Worm (Caenorhabditis elegans) whole organism, L3 larva: Measurements from ENCODE around the gene nhr-52.
"Not testable (repeated sequence)": the region's sequence is repeated elsewhere in the genome, so short reads cannot be mapped to it uniquely, and the experiment has no call there.

Experiments
- R02D3.7 ChIP-seq: fragments of 150-350 bp; optimal IDR thresholded peaks from 2 replicates; lab custom pipeline; 2014; ENCODE audit warnings: missing biosample characterization, missing genetic modification characterization
- ZK546.5 ChIP-seq: sonication (generic microtip); optimal IDR thresholded peaks from 2 replicates; lab custom pipeline; 2017; ENCODE audit warnings: missing biosample characterization, missing genetic modification characterization
- aly-2 ChIP-seq: fragments of 150-350 bp; optimal IDR thresholded peaks from 2 replicates; lab custom pipeline; 2014; ENCODE audit warnings: missing biosample characterization, missing genetic modification characterization
- ceh-16 ChIP-seq: sonication (generic microtip); optimal IDR thresholded peaks from 2 replicates; lab custom pipeline; 2017; ENCODE audit warnings: missing biosample characterization, missing genetic modification characterization
- ceh-28 ChIP-seq: fragments of 150-350 bp; optimal IDR thresholded peaks from 2 replicates; lab custom pipeline; 2014; ENCODE audit warnings: missing biosample characterization, missing genetic modification reagents, missing genetic modification characterization
- ceh-9 ChIP-seq: sonication (generic microtip); optimal IDR thresholded peaks from 2 replicates; lab custom pipeline; 2018; ENCODE audit warnings: missing biosample characterization, missing genetic modification characterization
- egl-27 ChIP-seq: sonication (generic microtip); optimal IDR thresholded peaks from 4 replicates; lab custom pipeline; 2017; ENCODE audit warnings: missing biosample characterization, missing genetic modification reagents, missing genetic modification characterization
- egl-5 ChIP-seq: fragments of 150-350 bp; optimal IDR thresholded peaks from 2 replicates; lab custom pipeline; 2017; ENCODE audit warnings: missing biosample characterization, missing genetic modification reagents, missing genetic modification characterization, inconsistent platforms
- elt-1 ChIP-seq: fragments of 150-350 bp; optimal IDR thresholded peaks from 2 replicates; lab custom pipeline; 2014; ENCODE audit warnings: missing biosample characterization, missing genetic modification characterization
- elt-2 ChIP-seq: sonication (generic microtip); optimal IDR thresholded peaks from 2 replicates; lab custom pipeline; 2016; ENCODE audit warnings: missing genetic modification reagents, mild to moderate bottlenecking, missing genetic modification characterization, missing compliant biosample characterization
- eor-1 ChIP-seq, 2 experiments: fragments of 150-350 bp; optimal IDR thresholded peaks; 2 replicates each; lab custom pipeline; 2014 to 2018; ENCODE audit warnings: missing biosample characterization in 2 of 2, missing genetic modification characterization in 2 of 2
- fkh-10 ChIP-seq: sonication (generic microtip); optimal IDR thresholded peaks from 2 replicates; lab custom pipeline; 2017; ENCODE audit warnings: missing biosample characterization, missing genetic modification reagents, missing genetic modification characterization
- fkh-2 ChIP-seq: fragments of 150-350 bp; optimal IDR thresholded peaks from 2 replicates; lab custom pipeline; 2014; ENCODE audit warnings: missing biosample characterization, missing genetic modification reagents, missing genetic modification characterization
- fos-1 ChIP-seq: fragments of 150-350 bp; optimal IDR thresholded peaks from 2 replicates; lab custom pipeline; 2014; ENCODE audit warnings: missing biosample characterization, missing genetic modification characterization
- jun-1 ChIP-seq: fragments of 150-350 bp; optimal IDR thresholded peaks from 2 replicates; lab custom pipeline; 2014; ENCODE audit warnings: missing biosample characterization, missing genetic modification reagents, missing genetic modification characterization
- lin-15B ChIP-seq: fragments of 150-350 bp; optimal IDR thresholded peaks from 2 replicates; lab custom pipeline; 2014; ENCODE audit warnings: missing biosample characterization, missing genetic modification characterization
- lin-39 ChIP-seq: fragments of 150-350 bp; optimal IDR thresholded peaks from 2 replicates; lab custom pipeline; 2018; ENCODE audit warnings: missing biosample characterization, missing genetic modification reagents, missing genetic modification characterization
- mml-1 ChIP-seq: fragments of 150-350 bp; sonication (generic microtip); optimal IDR thresholded peaks from 3 replicates; lab custom pipeline; 2014; ENCODE audit warnings: missing biosample characterization, missing genetic modification characterization
- nhr-11 ChIP-seq: fragments of 150-350 bp; optimal IDR thresholded peaks from 2 replicates; lab custom pipeline; 2014; ENCODE audit warnings: missing biosample characterization, missing genetic modification characterization
- nhr-23 ChIP-seq: fragments of 150-350 bp; optimal IDR thresholded peaks from 2 replicates; lab custom pipeline; 2014; ENCODE audit warnings: missing biosample characterization, missing genetic modification reagents, missing genetic modification characterization
- nhr-237 ChIP-seq: fragments of 150-350 bp; optimal IDR thresholded peaks from 2 replicates; lab custom pipeline; 2014; ENCODE audit warnings: missing biosample characterization, missing genetic modification characterization
- nhr-25 ChIP-seq: sonication (generic microtip); optimal IDR thresholded peaks from 2 replicates; lab custom pipeline; 2017; ENCODE audit warnings: missing biosample characterization, missing genetic modification characterization
- nhr-28 ChIP-seq: fragments of 150-350 bp; optimal IDR thresholded peaks from 2 replicates; lab custom pipeline; 2014; ENCODE audit warnings: missing biosample characterization, missing genetic modification characterization
- nhr-76 ChIP-seq: fragments of 150-350 bp; sonication (generic microtip); optimal IDR thresholded peaks from 5 replicates; lab custom pipeline; 2014; ENCODE audit warnings: missing biosample characterization, missing genetic modification characterization
- nhr-77 ChIP-seq: fragments of 150-350 bp; optimal IDR thresholded peaks from 2 replicates; lab custom pipeline; 2014; ENCODE audit warnings: missing biosample characterization, missing genetic modification characterization
- pqm-1 ChIP-seq: fragments of 150-350 bp; optimal IDR thresholded peaks from 2 replicates; lab custom pipeline; 2017; ENCODE audit warnings: missing biosample characterization, missing genetic modification characterization, inconsistent platforms
- sea-2 ChIP-seq: fragments of 150-350 bp; sonication (generic microtip); optimal IDR thresholded peaks from 4 replicates; lab custom pipeline; 2014; ENCODE audit warnings: missing biosample characterization, missing genetic modification reagents, missing genetic modification characterization
- skn-1 ChIP-seq: fragments of 150-350 bp; optimal IDR thresholded peaks from 2 replicates; lab custom pipeline; 2014; ENCODE audit warnings: missing biosample characterization, missing genetic modification characterization
- snpc-4 ChIP-seq: fragments of 150-350 bp; optimal IDR thresholded peaks from 2 replicates; lab custom pipeline; 2014; ENCODE audit warnings: missing biosample characterization, missing genetic modification characterization
- tbx-2 ChIP-seq: sonication (generic microtip); optimal IDR thresholded peaks from 2 replicates; lab custom pipeline; 2016; ENCODE audit warnings: mild to moderate bottlenecking, missing genetic modification characterization, missing compliant biosample characterization
- unc-39 ChIP-seq: sonication (generic microtip); optimal IDR thresholded peaks from 4 replicates; lab custom pipeline; 2017; ENCODE audit warnings: missing biosample characterization, missing genetic modification characterization
- unc-62 ChIP-seq: fragments of 150-350 bp; sonication (generic microtip); optimal IDR thresholded peaks from 4 replicates; lab custom pipeline; 2014; ENCODE audit warnings: missing biosample characterization, missing genetic modification reagents, missing genetic modification characterization
- zag-1 ChIP-seq: fragments of 150-350 bp; optimal IDR thresholded peaks from 2 replicates; lab custom pipeline; 2014; ENCODE audit warnings: missing biosample characterization, missing genetic modification characterization
- ztf-11 ChIP-seq: fragments of 150-350 bp; optimal IDR thresholded peaks from 2 replicates; lab custom pipeline; 2014; ENCODE audit warnings: missing biosample characterization, missing genetic modification characterization
- ztf-4 ChIP-seq: fragments of 150-350 bp; optimal IDR thresholded peaks from 2 replicates; lab custom pipeline; 2014; ENCODE audit warnings: missing biosample characterization, missing genetic modification characterization

nhr-52 gene

ce11 chrV:15670139-15670538 lies 7.2 kb upstream of the nhr-52 start, which contains the start of gene K06B4.15:
Gene K06B4.15, plus strand, starts transcription at chrV:15670439.
- TF ChIP-seq ztf-11 (tag; lab: Kevin White, UChicago); sea-2; elt-1 (tag; lab: Kevin White, UChicago): not testable (repeated sequence)
- TF ChIP-seq, all 47 proteins: peak for 0; not testable (repeated sequence) for 47

ce11 chrV:15673707-15674106 lies 3.6 kb upstream of the nhr-52 start, which contains the start of gene nhr-51:
Gene nhr-51, plus strand, starts transcription at chrV:15674007.
- TF ChIP-seq ceh-28: no peak
- TF ChIP-seq skn-1 (tag; lab: Kevin White, UChicago): no peak
- no peak for TF ChIP-seq unc-39
- TF ChIP-seq eor-1 (tag; optimal IDR thresholded peaks at IDR 0.05; lab: Kevin White, UChicago): no peak
- TF ChIP-seq egl-27 (tag; lab: Kevin White, UChicago): no peak
- TF ChIP-seq R02D3.7 (tag; lab: Kevin White, UChicago): no peak
- TF ChIP-seq ceh-9: no peak
- TF ChIP-seq nhr-76: no peak
- TF ChIP-seq ZK546.5 (tag; lab: Kevin White, UChicago): no peak
- no peak for TF ChIP-seq nhr-28
- TF ChIP-seq tbx-2 (tag; lab: Kevin White, UChicago): no peak
- TF ChIP-seq elt-2 (tag; lab: Kevin White, UChicago): no peak

DNA sequence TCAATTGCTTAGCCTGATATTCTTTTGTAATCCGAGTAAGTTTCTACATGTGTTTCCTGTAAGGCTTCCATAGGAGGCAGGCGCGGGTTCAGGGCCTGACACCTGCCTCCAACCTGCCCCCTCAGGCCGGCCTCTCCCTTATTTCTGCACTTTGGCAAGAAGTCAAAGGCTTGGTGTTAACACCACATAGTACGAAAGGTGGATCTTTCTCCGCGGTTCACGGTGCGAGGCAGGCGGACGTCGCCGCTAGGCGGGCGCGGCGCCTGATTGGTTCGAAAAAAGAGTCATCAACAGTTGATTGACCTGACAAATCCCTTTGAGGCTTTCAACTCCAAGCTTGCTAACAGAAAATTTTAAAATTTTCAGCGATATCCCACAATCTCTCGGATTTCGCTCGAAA lies 2.4 kb upstream of the nhr-52 start:
- TF ChIP-seq ztf-4 (tag; lab: Kevin White, UChicago) (no peak), nhr-25 (tag; lab: Kevin White, UChicago) (no peak), jun-1 (tag; lab: Kevin White, UChicago) (no peak), fkh-2 (no peak), nhr-23 (tag; lab: Kevin White, UChicago) (no peak), fkh-10 (GFP tag; lab: Kevin White, UChicago) (no peak), zag-1 (no peak), egl-5 (tag; lab: Kevin White, UChicago) (no peak), ztf-11 (tag; lab: Kevin White, UChicago) (no peak), pqm-1 (tag; lab: Kevin White, UChicago) (no peak), egl-27 (tag; lab: Kevin White, UChicago) (no peak), ceh-9 (no peak), unc-62 (GFP tag; lab: Kevin White, UChicago) (no peak), nhr-76 (no peak), ceh-28 (no peak), nhr-237 (tag; lab: Kevin White, UChicago) (no peak), skn-1 (tag; lab: Kevin White, UChicago) (no peak), nhr-11 (no peak), nhr-77 (tag; lab: Kevin White, UChicago) (no peak)
- TF ChIP-seq, all 47 proteins: peak for 0

DNA sequence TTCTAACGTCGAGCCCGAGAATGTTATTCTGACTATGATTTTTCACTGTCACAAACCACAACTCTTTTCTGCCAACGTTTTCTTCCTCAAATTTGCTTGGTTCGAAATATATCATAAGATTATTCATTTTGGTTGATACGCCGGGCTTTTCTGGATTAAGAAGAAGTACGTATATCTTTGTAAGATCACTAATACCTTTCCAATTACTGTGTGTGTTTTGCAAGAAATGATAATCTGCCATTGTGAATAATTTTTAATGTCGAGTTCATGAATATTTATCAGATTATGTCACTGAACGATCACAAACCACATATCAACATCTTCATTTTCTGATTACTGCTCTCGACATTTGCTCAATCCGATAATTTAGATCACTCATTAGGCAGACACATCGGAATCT lies 8.3 kb downstream of the nhr-52 start, which contains the start of gene nhr-196:
Gene nhr-196 (plus strand): TSS at position 118 of the 400 bp plus-strand sequence.
- TF ChIP-seq aly-2 (tag; lab: Kevin White, UChicago) (no peak), lin-15B (no peak), lin-39 (no peak), nhr-77 (tag; lab: Kevin White, UChicago) (no peak), ZK546.5 (tag; lab: Kevin White, UChicago) (no peak), nhr-11 (no peak), mml-1 (no peak), ceh-28 (no peak), ztf-11 (tag; lab: Kevin White, UChicago) (no peak), ceh-16 (tag; lab: Kevin White, UChicago) (no peak), pqm-1 (tag; lab: Kevin White, UChicago) (no peak), snpc-4 (tag; lab: Kevin White, UChicago) (no peak), ztf-4 (tag; lab: Kevin White, UChicago) (no peak)
- TF ChIP-seq, all 47 proteins: peak for 0

- TF ChIP-seq ztf-4 (tag; lab: Kevin White, UChicago) (no peak), fos-1 (tag; lab: Kevin White, UChicago) (no peak), unc-62 (GFP tag; lab: Kevin White, UChicago) (no peak)
Measured at ce11 chrV:15687660-15688059, 10.3 kb downstream of the nhr-52 start, which contains the start of gene nhr-197. Gene nhr-197, plus strand, starts transcription at chrV:15687960.
